Worm (Caenorhabditis elegans) whole organism, L4 larva: ENCODE measurements around the gene seb-3.

ENCODE experiments used
- R02D3.7 ChIP-seq: fragments of 150-350 bp; sonication (generic microtip); optimal IDR thresholded peaks from 3 replicates; lab custom pipeline; 2014; ENCODE audit warnings: missing biosample characterization, missing genetic modification characterization
- T26A8.4 ChIP-seq: fragments of 200-800 bp; sonication (Bioruptor generic); IDR thresholded peaks from 2 replicates; pipeline ENCODE4 v1.3.6; 2022; ENCODE audit warnings: missing genetic modification characterization, missing compliant biosample characterization
- ZK337.2 ChIP-seq: fragments of 200-800 bp; sonication (Bioruptor generic); IDR thresholded peaks from 2 replicates; pipeline ENCODE4 v1.3.6; 2022; ENCODE audit warnings: missing genetic modification reagents, missing genetic modification characterization, missing compliant biosample characterization
- aha-1 ChIP-seq: fragments of 150-350 bp; peaks from one replicate; lab custom pipeline; 2014; ENCODE audit warnings: missing biosample characterization, missing genetic modification characterization
- aly-2 ChIP-seq: sonication (generic microtip); optimal IDR thresholded peaks from 2 replicates; lab custom pipeline; 2018; ENCODE audit warnings: missing biosample characterization, missing genetic modification characterization
- arid-1 ChIP-seq: fragments of 200-800 bp; sonication (Bioruptor generic); conservative IDR thresholded peaks from 2 replicates; pipeline ENCODE4 v1.3.6; 2022; ENCODE audit warnings: missing genetic modification reagents, missing genetic modification characterization, missing compliant biosample characterization
- ces-1 ChIP-seq: fragments of 150-350 bp; sonication (generic microtip); optimal IDR thresholded peaks from 4 replicates; lab custom pipeline; 2014; ENCODE audit warnings: missing biosample characterization, missing genetic modification reagents, missing genetic modification characterization
- daf-12 ChIP-seq: fragments of 150-350 bp; optimal IDR thresholded peaks from 2 replicates; lab custom pipeline; 2014; ENCODE audit warnings: missing biosample characterization, missing genetic modification reagents, missing genetic modification characterization
- daf-16 ChIP-seq, 3 experiments: sonication (generic microtip); optimal IDR thresholded peaks; 2 replicates each; lab custom pipeline; 2016 to 2017; ENCODE audit warnings: missing genetic modification characterization in 3 of 3, missing genetic modification reagents in 3 of 3, mild to moderate bottlenecking in 2 of 3, missing compliant biosample characterization in 2 of 3, missing biosample characterization in 1 of 3, moderate library complexity in 1 of 3
- daf-8 ChIP-seq: fragments of 200-800 bp; sonication (Bioruptor generic); IDR thresholded peaks from 2 replicates; pipeline ENCODE4 v1.3.6; 2022; ENCODE audit warnings: missing genetic modification characterization, missing compliant biosample characterization
- dpl-1 ChIP-seq: fragments of 150-350 bp; optimal IDR thresholded peaks from 2 replicates; lab custom pipeline; 2014; ENCODE audit warnings: missing biosample characterization, missing genetic modification reagents, missing genetic modification characterization
- fos-1 ChIP-seq: fragments of 150-350 bp; optimal IDR thresholded peaks from 2 replicates; lab custom pipeline; 2014; ENCODE audit warnings: missing biosample characterization, missing genetic modification characterization
- gei-8 ChIP-seq: fragments of 200-800 bp; sonication (Bioruptor generic); optimal IDR thresholded peaks from 2 replicates; lab custom pipeline; 2018; ENCODE audit warnings: mild to moderate bottlenecking, missing genetic modification characterization, missing compliant biosample characterization
- hif-1 ChIP-seq, 2 experiments: sonication (generic microtip); optimal IDR thresholded peaks; 2 replicates each; lab custom pipeline; 2016 to 2017; ENCODE audit warnings: missing compliant biosample characterization in 2 of 2, missing genetic modification characterization in 2 of 2, missing genetic modification reagents in 2 of 2, missing genotype in 2 of 2, mild to moderate bottlenecking in 1 of 2
- hlh-11 ChIP-seq: fragments of 200-800 bp; sonication (Bioruptor generic); optimal IDR thresholded peaks from 2 replicates; lab custom pipeline; 2018; ENCODE audit warnings: mild to moderate bottlenecking, missing genetic modification characterization, missing compliant biosample characterization
- hlh-30 ChIP-seq: sonication (generic microtip); optimal IDR thresholded peaks from 2 replicates; lab custom pipeline; 2017; ENCODE audit warnings: antibody characterized with exemption, mild to moderate bottlenecking, missing genetic modification characterization, missing compliant biosample characterization; ENCODE audit not compliant: insufficient read depth
- lin-1 ChIP-seq: fragments of 200-800 bp; sonication (Bioruptor generic); IDR thresholded peaks from 2 replicates; pipeline ENCODE4 v1.3.6; 2022; ENCODE audit warnings: missing genetic modification reagents, missing genetic modification characterization, missing compliant biosample characterization
- lin-29 ChIP-seq: fragments of 200-800 bp; sonication (Bioruptor generic); IDR thresholded peaks from 2 replicates; pipeline ENCODE4 v1.3.6; 2022; ENCODE audit warnings: missing genetic modification reagents, missing genetic modification characterization, missing compliant biosample characterization
- mdl-1 ChIP-seq, 2 experiments: fragments of 150-350 bp in 1 of 2; sonication (generic microtip) in 1 of 2; optimal IDR thresholded peaks; 2 replicates each; lab custom pipeline; 2014 to 2017; ENCODE audit warnings: missing biosample characterization in 2 of 2, missing genetic modification characterization in 2 of 2
- mes-2 ChIP-seq: sonication (generic microtip); optimal IDR thresholded peaks from 2 replicates; lab custom pipeline; 2016; ENCODE audit warnings: missing genotype, mild to moderate bottlenecking, missing genetic modification characterization, missing compliant biosample characterization; ENCODE audit not compliant: poor library complexity, severe bottlenecking
- mxl-3 ChIP-seq: fragments of 200-800 bp; sonication (Bioruptor generic); optimal IDR thresholded peaks from 2 replicates; lab custom pipeline; 2018; ENCODE audit warnings: mild to moderate bottlenecking, missing genetic modification characterization, missing compliant biosample characterization
- nhr-11 ChIP-seq: fragments of 150-350 bp; optimal IDR thresholded peaks from 2 replicates; lab custom pipeline; 2014; ENCODE audit warnings: missing biosample characterization, missing genetic modification characterization
- nhr-111 ChIP-seq: fragments of 200-800 bp; sonication (Bioruptor generic); optimal IDR thresholded peaks from 2 replicates; lab custom pipeline; 2018; ENCODE audit warnings: mild to moderate bottlenecking, missing genetic modification characterization, missing compliant biosample characterization
- nhr-28 ChIP-seq: fragments of 150-350 bp; optimal IDR thresholded peaks from 2 replicates; lab custom pipeline; 2014; ENCODE audit warnings: missing biosample characterization, missing genetic modification characterization
- nhr-41 ChIP-seq: fragments of 200-800 bp; sonication (Bioruptor generic); IDR thresholded peaks from 2 replicates; pipeline ENCODE4 v1.3.6; 2022; ENCODE audit warnings: missing genetic modification reagents, missing genetic modification characterization, missing compliant biosample characterization
- nhr-42 ChIP-seq: fragments of 200-800 bp; sonication (Bioruptor generic); IDR thresholded peaks from 2 replicates; pipeline ENCODE4 v1.3.6; 2022; ENCODE audit warnings: missing genetic modification characterization, missing compliant biosample characterization
- nhr-77 ChIP-seq: fragments of 150-350 bp; optimal IDR thresholded peaks from 2 replicates; lab custom pipeline; 2014; ENCODE audit warnings: missing biosample characterization, missing genetic modification characterization
- pqm-1 ChIP-seq: sonication (generic microtip); optimal IDR thresholded peaks from 2 replicates; lab custom pipeline; 2017; ENCODE audit warnings: missing biosample characterization, missing genetic modification characterization
- rbr-2 ChIP-seq: sonication (generic microtip); optimal IDR thresholded peaks from 2 replicates; lab custom pipeline; 2016; ENCODE audit warnings: missing genotype, missing genetic modification characterization, missing compliant biosample characterization
- skn-1 ChIP-seq: fragments of 150-350 bp; optimal IDR thresholded peaks from 2 replicates; lab custom pipeline; 2014; ENCODE audit warnings: missing biosample characterization, missing genetic modification characterization
- spr-1 ChIP-seq: sonication (generic microtip); optimal IDR thresholded peaks from 2 replicates; lab custom pipeline; 2016; ENCODE audit warnings: mild to moderate bottlenecking, missing genetic modification characterization, missing compliant biosample characterization
- tag-97 ChIP-seq: fragments of 200-800 bp; sonication (Bioruptor generic); IDR thresholded peaks from 2 replicates; pipeline ENCODE4 v1.3.6; 2022; ENCODE audit warnings: missing genetic modification characterization, missing compliant biosample characterization
- unc-62 ChIP-seq, 3 experiments: fragments of 150-350 bp in 1 of 3; sonication (generic microtip); optimal IDR thresholded peaks in 2 of 3; peaks in 1 of 3; 1 replicate in 1 of 3; 2 replicates in 2 of 3; lab custom pipeline; 2014 to 2017; ENCODE audit warnings: missing biosample characterization in 3 of 3, missing genetic modification characterization in 3 of 3, missing genetic modification reagents in 3 of 3, missing genotype in 1 of 3
- zfp-2 ChIP-seq: sonication (generic microtip); optimal IDR thresholded peaks from 2 replicates; lab custom pipeline; 2016; ENCODE audit warnings: mild to moderate bottlenecking, missing genetic modification characterization, missing compliant biosample characterization
- zip-2 ChIP-seq: fragments of 150-350 bp; optimal IDR thresholded peaks from 2 replicates; lab custom pipeline; 2014; ENCODE audit warnings: missing biosample characterization, missing genetic modification characterization

Gene seb-3

ce11 chrX:15042549-15042948 lies 16.4 kb downstream of the seb-3 start (continued):
- TF ChIP-seq skn-1 (tag; lab: Kevin White, UChicago) (no peak), nhr-41 (GFP tag; lab: Robert Waterston, UW) (no peak), daf-16 (GFP tag; optimal IDR thresholded peaks at IDR 0.05; lab: Kevin White, UChicago) (no peak), daf-16 (tag; optimal IDR thresholded peaks at IDR 0.05; lab: Kevin White, UChicago) (no peak), hlh-11 (tag; lab: Kevin White, UChicago) (no peak)

DNA sequence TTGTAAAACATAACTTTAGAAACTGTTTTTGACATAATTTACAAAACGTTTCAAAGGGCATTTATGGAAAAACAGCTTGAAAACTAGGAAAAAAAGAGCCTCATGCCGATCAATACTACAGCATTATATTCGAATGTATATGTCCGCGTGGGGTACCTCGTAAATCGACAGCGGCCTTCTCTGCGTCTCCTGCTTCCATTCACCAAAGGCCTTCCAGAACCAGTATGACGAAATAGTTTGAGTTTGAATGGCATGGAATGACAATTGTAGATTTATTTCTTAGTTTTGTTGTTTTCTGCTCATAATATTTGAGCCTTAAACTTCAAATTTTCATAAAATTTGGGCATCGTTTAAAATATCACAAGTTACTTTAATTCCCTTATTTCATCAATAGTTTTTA lies 19.3 kb downstream of the seb-3 start:
- TF ChIP-seq mes-2 (tag; lab: Kevin White, UChicago) (peak; percentile 13), pqm-1 (tag; lab: Kevin White, UChicago) (no peak), daf-8 (GFP tag; lab: Robert Waterston, UW) (no peak), hlh-30 (tag; lab: Kevin White, UChicago) (peak; percentile 42), R02D3.7 (tag; lab: Kevin White, UChicago) (peak; percentile 50)
- TF ChIP-seq, all 104 proteins: peak for 3

DNA sequence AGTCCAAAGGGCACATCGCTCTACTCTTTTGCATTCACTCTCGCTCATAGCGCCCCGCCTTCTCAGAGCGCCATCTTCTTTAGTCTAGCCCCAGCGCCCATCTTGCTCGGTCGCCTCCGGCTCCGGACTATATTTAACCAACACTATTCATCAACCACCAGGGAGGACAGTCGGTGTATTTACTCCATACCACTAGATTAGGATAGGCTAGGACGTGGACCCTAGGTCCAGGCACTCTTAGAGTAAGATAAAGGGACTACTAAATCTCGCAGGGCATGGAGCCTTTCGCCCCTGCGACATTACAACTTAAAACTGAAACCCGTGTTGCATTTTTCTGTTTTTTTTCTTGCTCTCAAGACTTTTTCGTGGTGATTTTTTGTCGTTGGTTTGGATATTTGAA lies 21.4 kb downstream of the seb-3 start:
- no peak for TF ChIP-seq hif-1 (tag; optimal IDR thresholded peaks at IDR 0.05; lab: Kevin White, UChicago)
- no peak for TF ChIP-seq rbr-2 (tag; lab: Kevin White, UChicago)
- peak; percentile 98 for TF ChIP-seq aha-1 (tag; lab: Kevin White, UChicago)
- TF ChIP-seq spr-1, result no peak
- no peak for TF ChIP-seq nhr-111 (GFP tag; lab: Kevin White, UChicago)
- TF ChIP-seq T26A8.4 (GFP tag; lab: Robert Waterston, UW), result no peak
- peak in 1 of 2 experiments; percentile 57 for TF ChIP-seq unc-62 (GFP tag; optimal IDR thresholded peaks at IDR 0.05 in 1 of 2; lab: Kevin White, UChicago)
- no peak for TF ChIP-seq unc-62 (tag; optimal IDR thresholded peaks at IDR 0.05; lab: Kevin White, UChicago)
- TF ChIP-seq mxl-3 (GFP tag; lab: Kevin White, UChicago), result no peak
- TF ChIP-seq nhr-11 (tag; lab: Kevin White, UChicago), result no peak
- TF ChIP-seq ces-1, result no peak
- no peak for TF ChIP-seq daf-12
- TF ChIP-seq lin-29 (GFP tag; lab: Robert Waterston, UW), result no peak
- TF ChIP-seq tag-97 (GFP tag; lab: Robert Waterston, UW), result no peak
- no peak for TF ChIP-seq zip-2

DNA sequence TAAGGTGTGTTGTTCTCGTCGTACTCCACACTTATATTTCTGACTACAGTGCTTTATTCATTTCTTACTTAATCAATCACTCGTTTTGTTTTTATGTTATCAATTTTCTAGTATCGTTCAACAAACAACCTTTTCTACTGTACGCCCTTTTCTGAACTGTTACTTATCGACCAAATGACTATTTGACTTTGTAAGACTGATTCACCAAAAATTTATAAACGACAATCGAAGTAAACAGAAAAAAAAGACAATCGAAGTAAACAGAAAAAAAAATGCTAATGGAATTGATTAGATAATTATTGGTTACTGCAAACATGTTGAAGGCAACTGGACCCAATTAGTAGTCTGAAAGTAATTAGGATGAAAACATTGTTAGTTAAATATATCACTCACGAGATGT lies 23.9 kb downstream of the seb-3 start:
- peak; percentile 35 for TF ChIP-seq nhr-28 (tag; lab: Kevin White, UChicago)
- no peak for TF ChIP-seq nhr-77 (tag; lab: Kevin White, UChicago)
- no peak for TF ChIP-seq daf-16 (GFP tag; optimal IDR thresholded peaks at IDR 0.05; lab: Kevin White, UChicago)
- peak; percentile 86 for TF ChIP-seq daf-16 (tag; optimal IDR thresholded peaks at IDR 0.05; lab: Kevin White, UChicago)
- TF ChIP-seq, all 104 proteins: peak for 2

- no peak for TF ChIP-seq ZK337.2 (GFP tag; lab: Robert Waterston, UW)
- no peak for TF ChIP-seq zfp-2
- no peak for TF ChIP-seq rbr-2 (tag; lab: Kevin White, UChicago)
- TF ChIP-seq gei-8 (GFP tag; lab: Kevin White, UChicago), result no peak
- no peak for TF ChIP-seq dpl-1 (GFP tag; lab: Kevin White, UChicago)
- TF ChIP-seq fos-1 (tag; lab: Kevin White, UChicago), result no peak
- no peak for TF ChIP-seq lin-1
- no peak for TF ChIP-seq aly-2 (tag; lab: Kevin White, UChicago)
- TF ChIP-seq mdl-1 (tag; optimal IDR thresholded peaks at IDR 0.05; lab: Kevin White, UChicago), result no peak
- TF ChIP-seq nhr-42, result no peak
- TF ChIP-seq daf-8 (GFP tag; lab: Robert Waterston, UW), result no peak
- no peak for TF ChIP-seq arid-1 (GFP tag; lab: Robert Waterston, UW)
Measured at ce11 chrX:15052385-15052784, 26.3 kb downstream of the seb-3 start, which contains the start of gene H03G16.6. Gene H03G16.6, plus strand, starts transcription at chrX:15052685.
